Fruit fly (Drosophila melanogaster) whole organism, adult: ENCODE results near the gene CG8379.

Experiments
- CG11617 ChIP-seq: fragments of 200-800 bp; sonication (Bioruptor generic); optimal IDR thresholded peaks from 2 replicates; lab custom pipeline; 2017; ENCODE audit warnings: mild to moderate bottlenecking, missing biosample characterization, missing genetic modification reagents, missing genetic modification characterization
- CG12768 ChIP-seq: fragments of 200-800 bp; sonication (Bioruptor generic); optimal IDR thresholded peaks from 2 replicates; lab custom pipeline; 2017; ENCODE audit warnings: missing biosample characterization, missing genetic modification characterization, mild to moderate bottlenecking, moderate library complexity, missing genetic modification reagents
- CG14711 ChIP-seq: fragments of 200-800 bp; sonication (Bioruptor generic); optimal IDR thresholded peaks from 2 replicates; lab custom pipeline; 2018; ENCODE audit warnings: missing biosample characterization, mild to moderate bottlenecking, missing genetic modification characterization, moderate library complexity
- CG1620 ChIP-seq: fragments of 200-800 bp; sonication (Bioruptor generic); optimal IDR thresholded peaks from 2 replicates; lab custom pipeline; 2016; ENCODE audit warnings: missing biosample characterization, missing genetic modification characterization
- CG33017 ChIP-seq: fragments of 200-800 bp; sonication (Bioruptor generic); optimal IDR thresholded peaks from 2 replicates; lab custom pipeline; 2018; ENCODE audit warnings: missing biosample characterization, mild to moderate bottlenecking, missing genetic modification characterization, moderate library complexity
- CG5204 ChIP-seq: fragments of 200-800 bp; sonication (Bioruptor generic); optimal IDR thresholded peaks from 2 replicates; lab custom pipeline; 2016; ENCODE audit warnings: missing biosample characterization, missing genetic modification characterization
- CG7045 ChIP-seq: fragments of 200-800 bp; sonication (Bioruptor generic); optimal IDR thresholded peaks from 2 replicates; lab custom pipeline; 2017; ENCODE audit warnings: missing biosample characterization, mild to moderate bottlenecking, missing genetic modification characterization
- CG7101 ChIP-seq: fragments of 200-800 bp; sonication (Bioruptor generic); optimal IDR thresholded peaks from 2 replicates; lab custom pipeline; 2018; ENCODE audit warnings: missing biosample characterization, mild to moderate bottlenecking, missing genetic modification characterization, moderate library complexity
- Clk ChIP-seq: fragments of 200-800 bp; sonication (Bioruptor generic); optimal IDR thresholded peaks from 2 replicates; lab custom pipeline; 2017; ENCODE audit warnings: missing biosample characterization, missing genetic modification characterization
- Crg-1 ChIP-seq: fragments of 200-800 bp; sonication (Bioruptor generic); optimal IDR thresholded peaks from 2 replicates; lab custom pipeline; 2016; ENCODE audit warnings: missing biosample characterization, missing genetic modification characterization
- Hr96 ChIP-seq: fragments of 200-800 bp; sonication (Bioruptor generic); optimal IDR thresholded peaks from 2 replicates; lab custom pipeline; 2016; ENCODE audit warnings: missing biosample characterization, missing genetic modification characterization
- Mnt ChIP-seq: fragments of 200-800 bp; sonication (Bioruptor generic); optimal IDR thresholded peaks from 2 replicates; lab custom pipeline; 2016; ENCODE audit warnings: missing biosample characterization, mild to moderate bottlenecking, missing genetic modification characterization
- bab1 ChIP-seq: fragments of 200-800 bp; sonication (Bioruptor generic); optimal IDR thresholded peaks from 3 replicates; lab custom pipeline; 2019; ENCODE audit warnings: missing biosample characterization, mild to moderate bottlenecking, missing genetic modification characterization, moderate library complexity
- cic ChIP-seq: fragments of 200-800 bp; sonication (Bioruptor generic); optimal IDR thresholded peaks from 2 replicates; lab custom pipeline; 2017; ENCODE audit warnings: missing biosample characterization, mild to moderate bottlenecking, missing genetic modification characterization, moderate library complexity
- cnc ChIP-seq, 2 experiments: fragments of >200 bp; optimal IDR thresholded peaks; 2 replicates each; lab custom pipeline; 2017
- kay ChIP-seq: fragments of 200-800 bp; sonication (Bioruptor generic); peaks from one replicate; lab custom pipeline; 2016; ENCODE audit warnings: missing biosample characterization, missing genetic modification characterization, borderline replicate concordance
- ovo ChIP-seq: fragments of 200-800 bp; sonication (Bioruptor generic); optimal IDR thresholded peaks from 2 replicates; lab custom pipeline; 2016; ENCODE audit warnings: missing biosample characterization, missing genetic modification characterization
- pad ChIP-seq: fragments of 200-800 bp; sonication (Bioruptor generic); optimal IDR thresholded peaks from 3 replicates; lab custom pipeline; 2017; ENCODE audit warnings: missing biosample characterization, missing genetic modification characterization, mild to moderate bottlenecking, moderate library complexity, missing genetic modification reagents
- tj ChIP-seq: fragments of 200-800 bp; sonication (Bioruptor generic); optimal IDR thresholded peaks from 3 replicates; lab custom pipeline; 2017; ENCODE audit warnings: missing biosample characterization, mild to moderate bottlenecking, missing genetic modification characterization, moderate library complexity
- toe ChIP-seq: fragments of 200-800 bp; sonication (Bioruptor generic); optimal IDR thresholded peaks from 2 replicates; lab custom pipeline; 2016; ENCODE audit warnings: missing biosample characterization, missing genetic modification characterization

The CG8379 gene

DNA sequence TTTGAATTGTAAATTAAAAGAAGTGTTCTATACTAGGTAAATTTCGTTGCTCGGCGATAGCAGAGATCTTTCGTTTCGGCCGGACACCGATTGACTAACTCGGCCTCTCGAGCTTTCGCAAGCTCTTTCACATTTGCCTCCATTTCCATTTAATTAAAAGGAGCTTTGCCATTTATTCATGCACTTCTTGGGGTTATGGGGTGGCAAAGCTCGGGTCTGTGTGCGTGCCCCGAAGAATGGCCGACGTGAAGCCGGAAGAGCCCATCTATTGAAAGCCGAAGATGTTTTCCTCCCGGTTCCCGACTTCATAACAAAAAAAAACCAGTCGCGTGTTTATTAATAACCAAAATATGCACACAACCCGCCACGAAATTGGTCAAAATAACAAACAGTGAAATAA, 24.3 kb upstream of the CG8379 start:
- TF ChIP-seq cnc (optimal IDR thresholded peaks at IDR 0.05; lab: Kevin White, UChicago), result no peak
- TF ChIP-seq CG33017, result peak; percentile 2
- no peak for TF ChIP-seq ovo (GFP tag; lab: Kevin White, UChicago)
- no peak for TF ChIP-seq bab1 (GFP tag; lab: Kevin White, UChicago)
- TF ChIP-seq cic (GFP tag; lab: Kevin White, UChicago), result peak; percentile 50
- no peak for TF ChIP-seq CG7101 (tag; lab: Kevin White, UChicago)

DNA sequence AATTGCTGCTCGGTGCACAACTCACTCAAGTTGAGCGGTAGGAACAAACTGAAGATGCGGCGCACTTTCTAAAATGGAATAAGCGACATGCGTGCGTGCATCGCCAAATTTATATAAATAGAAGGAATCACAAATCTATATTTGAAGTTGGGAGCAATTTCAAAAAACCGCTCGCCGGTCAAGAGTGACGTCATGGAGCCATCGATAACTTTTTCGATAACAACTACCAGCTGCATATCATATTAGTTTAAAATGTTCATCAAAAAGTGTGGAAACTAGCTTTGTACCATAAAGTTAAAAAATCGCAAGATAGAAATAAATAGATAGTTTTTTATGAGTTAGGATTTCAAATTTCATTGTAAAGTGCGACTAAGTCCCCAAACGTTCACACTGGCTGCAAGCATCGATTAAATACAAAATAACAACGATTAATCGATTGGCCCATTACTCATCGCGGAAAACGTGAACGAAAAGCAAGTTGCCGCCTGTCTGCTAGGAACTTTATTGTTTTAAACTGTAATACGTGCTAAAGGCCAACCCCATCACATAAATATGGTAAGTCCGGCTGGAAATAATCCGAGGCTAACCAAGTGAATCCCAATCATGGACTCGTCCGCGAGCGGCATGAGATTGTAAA, 23.0 kb upstream of the CG8379 start, which contains the start of the genes Pif1A, Pif1B and CCT7:
TSS of gene Pif1A (minus strand) at position 51 of the 637 bp plus-strand sequence.
TSS of gene Pif1B (minus strand) at position 51 of the 637 bp plus-strand sequence.
TSS of gene CCT7 (plus strand) at position 439 of the 637 bp plus-strand sequence.
- TF ChIP-seq CG5204 (GFP tag; lab: Kevin White, UChicago) (no peak), Mnt (GFP tag; lab: Kevin White, UChicago) (peak; percentile 81), bab1 (GFP tag; lab: Kevin White, UChicago) (peak; percentile 48), kay (GFP tag; lab: Kevin White, UChicago) (peak; percentile 99), CG11617 (GFP tag; lab: Kevin White, UChicago) (peak; percentile 18), tj (GFP tag; lab: Kevin White, UChicago) (peak; percentile 5), CG12768 (GFP tag; lab: Kevin White, UChicago) (no peak), CG7045 (GFP tag; lab: Kevin White, UChicago) (no peak), pad (GFP tag; lab: Kevin White, UChicago) (peak; percentile 11), Crg-1 (GFP tag; lab: Kevin White, UChicago) (peak; percentile 18)

DNA sequence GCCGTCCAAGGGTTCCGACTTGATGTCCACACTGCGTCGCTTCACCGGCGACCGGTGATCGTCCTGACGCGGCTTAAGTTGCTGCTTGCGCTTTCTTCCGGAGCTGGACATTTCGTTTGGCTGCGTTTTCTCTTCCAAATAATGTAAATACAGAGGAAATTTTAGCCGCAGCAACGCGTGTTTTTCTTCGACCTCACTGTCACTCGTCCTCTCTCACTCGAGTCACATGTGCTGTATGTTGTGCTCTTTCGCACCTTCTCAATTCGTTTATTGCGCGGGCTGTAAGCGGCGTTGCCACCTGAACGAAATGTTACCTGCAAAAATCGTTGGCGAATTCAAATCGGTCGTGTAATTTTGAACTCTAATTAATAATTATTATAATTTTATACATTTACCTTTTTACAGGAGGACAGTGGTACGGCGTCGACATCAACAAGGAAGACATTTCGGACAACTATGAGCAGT, 18.8 kb upstream of the CG8379 start, which contains the start of gene CG9839:
TSS of gene CG9839 (minus strand) at position 415 of the 465 bp plus-strand sequence.
- TF ChIP-seq Clk (GFP tag; lab: Kevin White, UChicago), result no peak
- TF ChIP-seq CG14711, result no peak
- no peak for TF ChIP-seq ovo (GFP tag; lab: Kevin White, UChicago)
- TF ChIP-seq CG12768 (GFP tag; lab: Kevin White, UChicago), result no peak
- peak; percentile 23 for TF ChIP-seq Mnt (GFP tag; lab: Kevin White, UChicago)
- no peak for TF ChIP-seq CG1620
- TF ChIP-seq Crg-1 (GFP tag; lab: Kevin White, UChicago), result no peak

DNA sequence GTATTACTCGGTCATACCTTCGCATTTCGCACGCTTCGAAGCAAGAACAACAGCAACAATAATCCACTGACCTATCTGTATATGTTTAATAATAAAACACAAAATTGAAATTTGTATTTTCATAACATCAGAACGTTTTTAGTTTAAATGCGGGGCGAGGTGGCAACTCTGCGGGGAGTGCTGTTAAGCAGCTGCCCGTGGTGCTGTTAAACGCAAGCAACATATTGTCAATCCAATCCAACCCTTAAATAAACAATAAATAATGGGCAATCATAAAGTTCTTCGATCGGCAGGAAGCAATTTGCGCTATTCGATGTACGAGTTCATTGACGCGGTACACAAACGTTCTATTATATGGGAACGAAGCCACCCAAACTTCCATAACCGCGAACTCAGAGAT, 18.1 kb upstream of the CG8379 start, which contains the start of gene hng2:
TSS of gene hng2 (plus strand) at position 219 of the 400 bp plus-strand sequence.
- TF ChIP-seq Hr96 (GFP tag; lab: Kevin White, UChicago), result no peak
- no peak for TF ChIP-seq CG1620
- TF ChIP-seq bab1 (GFP tag; lab: Kevin White, UChicago), result no peak
- no peak for TF ChIP-seq cic (GFP tag; lab: Kevin White, UChicago)
- TF ChIP-seq toe, result no peak
- TF ChIP-seq CG5204 (GFP tag; lab: Kevin White, UChicago), result no peak
- no peak for TF ChIP-seq CG7045 (GFP tag; lab: Kevin White, UChicago)
- no peak for TF ChIP-seq Clk (GFP tag; lab: Kevin White, UChicago)
- TF ChIP-seq CG11617 (GFP tag; lab: Kevin White, UChicago), result no peak
- no peak for TF ChIP-seq CG14711

DNA sequence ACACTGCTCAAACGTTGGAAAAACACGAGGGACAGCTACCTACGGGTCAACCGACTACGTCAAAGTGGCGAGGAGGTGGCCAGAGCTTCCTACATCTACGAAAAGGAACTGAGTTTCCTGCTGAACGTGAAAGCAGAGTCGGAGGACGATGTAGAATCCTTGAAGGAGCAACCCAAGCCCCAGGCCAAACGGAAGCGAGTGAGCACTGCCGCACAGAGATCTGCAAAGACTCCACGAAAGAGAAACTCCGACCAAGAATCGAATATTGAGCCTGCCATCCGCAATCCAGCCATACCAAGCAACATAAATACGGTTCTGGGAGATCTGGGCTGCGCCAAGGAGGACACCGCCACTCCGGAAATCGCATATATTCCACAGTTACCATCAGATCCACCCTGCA, 17.6 kb upstream of the CG8379 start:
- TF ChIP-seq CG14711 (no peak), CG33017 (no peak), CG12768 (GFP tag; lab: Kevin White, UChicago) (no peak), toe (no peak), Crg-1 (GFP tag; lab: Kevin White, UChicago) (no peak), CG1620 (no peak), cic (GFP tag; lab: Kevin White, UChicago) (no peak), ovo (GFP tag; lab: Kevin White, UChicago) (no peak), CG5204 (GFP tag; lab: Kevin White, UChicago) (no peak), Hr96 (GFP tag; lab: Kevin White, UChicago) (no peak), CG7101 (tag; lab: Kevin White, UChicago) (no peak), kay (GFP tag; lab: Kevin White, UChicago) (no peak), Clk (GFP tag; lab: Kevin White, UChicago) (no peak), Mnt (GFP tag; lab: Kevin White, UChicago) (no peak), pad (GFP tag; lab: Kevin White, UChicago) (no peak)

DNA sequence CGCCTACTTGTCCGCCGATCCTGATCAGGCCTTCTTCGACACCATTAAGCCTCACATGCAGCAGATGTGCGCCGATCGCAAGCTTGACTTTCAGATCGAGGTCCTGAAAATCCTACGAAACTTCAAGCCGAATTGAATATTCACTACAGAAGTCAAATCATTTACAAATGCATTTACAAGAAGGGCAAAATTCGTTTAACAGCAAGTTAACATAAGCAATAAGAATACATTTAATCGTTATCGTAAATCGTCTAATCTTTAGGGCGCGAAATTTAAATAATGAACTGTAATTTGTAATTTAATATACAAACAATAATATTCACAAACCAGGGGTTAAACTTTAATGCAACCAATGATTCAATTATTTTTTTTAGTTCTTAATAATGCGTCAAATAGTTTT, 17.2 kb upstream of the CG8379 start:
- TF ChIP-seq CG1620 (no peak), CG5204 (GFP tag; lab: Kevin White, UChicago) (no peak), kay (GFP tag; lab: Kevin White, UChicago) (no peak), CG7045 (GFP tag; lab: Kevin White, UChicago) (no peak), CG14711 (no peak), cic (GFP tag; lab: Kevin White, UChicago) (no peak), toe (no peak), bab1 (GFP tag; lab: Kevin White, UChicago) (no peak), tj (GFP tag; lab: Kevin White, UChicago) (no peak), cnc (optimal IDR thresholded peaks at IDR 0.05; lab: Kevin White, UChicago) (no peak), Clk (GFP tag; lab: Kevin White, UChicago) (no peak), CG7101 (tag; lab: Kevin White, UChicago) (no peak)
